Worm (Caenorhabditis elegans): ENCODE measurements around the gene cul-4.

- TF ChIP-seq ceh-14 (tag; optimal IDR thresholded peaks at IDR 0.05), result no peak
- no peak for TF ChIP-seq ama-1 (optimal IDR thresholded peaks at IDR 0.05)
- no peak for TF ChIP-seq npax-4 (tag; optimal IDR thresholded peaks at IDR 0.05)
- no peak for TF ChIP-seq ets-4 (tag; optimal IDR thresholded peaks at IDR 0.05)
These were observed 15.6 kb downstream of the cul-4 start, which contains the start of gene F21D12.2 for ce11 chrII:7317468-7317867.
